Worm (Caenorhabditis elegans): ENCODE measurements around the gene aqp-4.

aqp-4 gene

ce11 chrV:9725719-9726118 lies 11.6 kb upstream of the aqp-4 start:
- TF ChIP-seq nhr-76 (tag; optimal IDR thresholded peaks at IDR 0.05) (no peak), nhr-77 (tag; optimal IDR thresholded peaks at IDR 0.05) (no peak), mxl-3 (GFP tag; optimal IDR thresholded peaks at IDR 0.05) (no peak), snpc-1.2 (GFP tag; IDR thresholded peaks at IDR 0.05) (no peak), nhr-48 (tag; optimal IDR thresholded peaks at IDR 0.05) (no peak), R02D3.7 (tag; optimal IDR thresholded peaks at IDR 0.05) (no peak), dve-1 (tag; optimal IDR thresholded peaks at IDR 0.05; ENCODE audit: insufficient read depth) (peak; percentile 32), Y105C5A.15 (GFP tag; IDR thresholded peaks at IDR 0.05) (no peak), duxl-1 (tag; optimal IDR thresholded peaks at IDR 0.05; ENCODE audit: poor library complexity) (no peak), ceh-44 (GFP tag; IDR thresholded peaks at IDR 0.05) (no peak), madf-9 (GFP tag; conservative IDR thresholded peaks at IDR 0.05) (no peak), ceh-62 (tag; optimal IDR thresholded peaks at IDR 0.05) (no peak), lin-15B (tag; optimal IDR thresholded peaks at IDR 0.05) (no peak), snpc-4 (tag; optimal IDR thresholded peaks at IDR 0.05) (no peak), zfp-2 (tag; optimal IDR thresholded peaks at IDR 0.05) (no peak), mdt-29 (GFP tag; IDR thresholded peaks at IDR 0.05) (no peak), hlh-30 (tag; optimal IDR thresholded peaks at IDR 0.05; ENCODE audit: insufficient read depth) (peak; percentile 17), ceh-82 (tag; optimal IDR thresholded peaks at IDR 0.05) (no peak), hlh-11 (tag; optimal IDR thresholded peaks at IDR 0.05) (peak; percentile 44), pqm-1 (tag; optimal IDR thresholded peaks at IDR 0.05) (peak; percentile 65), nhr-6 (tag; optimal IDR thresholded peaks at IDR 0.05) (no peak), gei-8 (GFP tag; optimal IDR thresholded peaks at IDR 0.05) (no peak), daf-16 (GFP tag; optimal IDR thresholded peaks at IDR 0.05) (no peak), daf-16 (tag; optimal IDR thresholded peaks at IDR 0.05) (peak; percentile 55), zip-11 (GFP tag; IDR thresholded peaks at IDR 0.05) (no peak), lin-13 (GFP tag; optimal IDR thresholded peaks at IDR 0.05) (no peak), ZK337.2 (GFP tag; IDR thresholded peaks at IDR 0.05) (no peak), ceh-28 (tag; optimal IDR thresholded peaks at IDR 0.05) (no peak), jun-1 (tag; optimal IDR thresholded peaks at IDR 0.05) (no peak), Y48G9A.11 (GFP tag; IDR thresholded peaks at IDR 0.05) (no peak), mep-1 (tag; optimal IDR thresholded peaks at IDR 0.05) (no peak), ama-1 (optimal IDR thresholded peaks at IDR 0.05) (no peak), nhr-11 (tag; optimal IDR thresholded peaks at IDR 0.05) (no peak), nhr-28 (tag; optimal IDR thresholded peaks at IDR 0.05) (peak; percentile 29), D1046.2 (GFP tag; IDR thresholded peaks at IDR 0.05) (no peak), T26A8.4 (GFP tag; IDR thresholded peaks at IDR 0.05) (no peak), nhr-237 (tag; optimal IDR thresholded peaks at IDR 0.05) (no peak), saeg-2 (GFP tag; IDR thresholded peaks at IDR 0.05) (no peak), F26F4.8 (GFP tag; conservative IDR thresholded peaks at IDR 0.05) (no peak), dmd-8 (GFP tag; IDR thresholded peaks at IDR 0.05) (no peak), aly-2 (tag; optimal IDR thresholded peaks at IDR 0.05) (no peak), daf-12 (tag; optimal IDR thresholded peaks at IDR 0.05) (no peak), dpl-1 (GFP tag; optimal IDR thresholded peaks at IDR 0.05) (no peak), lim-7 (GFP tag; IDR thresholded peaks at IDR 0.05) (no peak), daf-19 (GFP tag; conservative IDR thresholded peaks at IDR 0.05) (no peak), Y75B8A.6 (GFP tag; IDR thresholded peaks at IDR 0.05) (no peak), tra-1 (GFP tag; IDR thresholded peaks at IDR 0.05) (no peak), unc-130 (GFP tag; optimal IDR thresholded peaks at IDR 0.05) (no peak), php-3 (GFP tag; IDR thresholded peaks at IDR 0.05) (no peak), ceh-20 (GFP tag; IDR thresholded peaks at IDR 0.05) (no peak), ztf-11 (tag; optimal IDR thresholded peaks at IDR 0.05) (no peak), lin-29 (GFP tag; IDR thresholded peaks at IDR 0.05) (no peak), lsy-2 (tag; optimal IDR thresholded peaks at IDR 0.05) (no peak), fos-1 (tag; optimal IDR thresholded peaks at IDR 0.05) (no peak), zag-1 (tag; optimal IDR thresholded peaks at IDR 0.05) (no peak)

All from whole organism, L4 larva.